Worm (Caenorhabditis elegans) whole organism, L3 larva: Measurements from ENCODE around the gene dhs-6.
A peak's percentile ranks its signal among the peaks of the same experiment; 100 is the strongest.

Source experiments
- ZK546.5 ChIP-seq: sonication (generic microtip); optimal IDR thresholded peaks from 2 replicates; lab custom pipeline; 2017; ENCODE audit warnings: missing biosample characterization, missing genetic modification characterization
- aly-2 ChIP-seq: fragments of 150-350 bp; optimal IDR thresholded peaks from 2 replicates; lab custom pipeline; 2014; ENCODE audit warnings: missing biosample characterization, missing genetic modification characterization
- ama-1 ChIP-seq: fragments of 150-350 bp; optimal IDR thresholded peaks from 2 replicates; lab custom pipeline; 2018
- ceh-16 ChIP-seq: sonication (generic microtip); optimal IDR thresholded peaks from 2 replicates; lab custom pipeline; 2017; ENCODE audit warnings: missing biosample characterization, missing genetic modification characterization
- ceh-28 ChIP-seq: fragments of 150-350 bp; optimal IDR thresholded peaks from 2 replicates; lab custom pipeline; 2014; ENCODE audit warnings: missing biosample characterization, missing genetic modification reagents, missing genetic modification characterization
- ceh-9 ChIP-seq: sonication (generic microtip); optimal IDR thresholded peaks from 2 replicates; lab custom pipeline; 2018; ENCODE audit warnings: missing biosample characterization, missing genetic modification characterization
- daf-12 ChIP-seq: fragments of 150-350 bp; optimal IDR thresholded peaks from 2 replicates; lab custom pipeline; 2014; ENCODE audit warnings: missing biosample characterization, missing genetic modification reagents, missing genetic modification characterization
- egl-27 ChIP-seq: sonication (generic microtip); optimal IDR thresholded peaks from 4 replicates; lab custom pipeline; 2017; ENCODE audit warnings: missing biosample characterization, missing genetic modification reagents, missing genetic modification characterization
- egl-5 ChIP-seq: fragments of 150-350 bp; optimal IDR thresholded peaks from 2 replicates; lab custom pipeline; 2017; ENCODE audit warnings: missing biosample characterization, missing genetic modification reagents, missing genetic modification characterization, inconsistent platforms
- elt-1 ChIP-seq: fragments of 150-350 bp; optimal IDR thresholded peaks from 2 replicates; lab custom pipeline; 2014; ENCODE audit warnings: missing biosample characterization, missing genetic modification characterization
- elt-2 ChIP-seq: sonication (generic microtip); optimal IDR thresholded peaks from 2 replicates; lab custom pipeline; 2016; ENCODE audit warnings: missing genetic modification reagents, mild to moderate bottlenecking, missing genetic modification characterization, missing compliant biosample characterization
- fkh-10 ChIP-seq: sonication (generic microtip); optimal IDR thresholded peaks from 2 replicates; lab custom pipeline; 2017; ENCODE audit warnings: missing biosample characterization, missing genetic modification reagents, missing genetic modification characterization
- fkh-2 ChIP-seq: fragments of 150-350 bp; optimal IDR thresholded peaks from 2 replicates; lab custom pipeline; 2014; ENCODE audit warnings: missing biosample characterization, missing genetic modification reagents, missing genetic modification characterization
- hmg-11 ChIP-seq: sonication (generic microtip); optimal IDR thresholded peaks from 2 replicates; lab custom pipeline; 2016; ENCODE audit warnings: missing genetic modification characterization, missing compliant biosample characterization
- jun-1 ChIP-seq: fragments of 150-350 bp; optimal IDR thresholded peaks from 2 replicates; lab custom pipeline; 2014; ENCODE audit warnings: missing biosample characterization, missing genetic modification reagents, missing genetic modification characterization
- lin-15B ChIP-seq: fragments of 150-350 bp; optimal IDR thresholded peaks from 2 replicates; lab custom pipeline; 2014; ENCODE audit warnings: missing biosample characterization, missing genetic modification characterization
- lin-39 ChIP-seq: fragments of 150-350 bp; optimal IDR thresholded peaks from 2 replicates; lab custom pipeline; 2018; ENCODE audit warnings: missing biosample characterization, missing genetic modification reagents, missing genetic modification characterization
- lsy-12 ChIP-seq: sonication (generic microtip); optimal IDR thresholded peaks from 2 replicates; lab custom pipeline; 2016; ENCODE audit warnings: mild to moderate bottlenecking, missing genetic modification characterization, missing compliant biosample characterization
- mdl-1 ChIP-seq: fragments of 150-350 bp; optimal IDR thresholded peaks from 2 replicates; lab custom pipeline; 2014; ENCODE audit warnings: missing biosample characterization, missing genetic modification characterization
- nfya-1 ChIP-seq: sonication (generic microtip); optimal IDR thresholded peaks from 2 replicates; lab custom pipeline; 2017; ENCODE audit warnings: missing genetic modification characterization, mild to moderate bottlenecking, missing compliant biosample characterization, antibody characterized with exemption, moderate library complexity; ENCODE audit not compliant: insufficient read depth
- nhr-11 ChIP-seq: fragments of 150-350 bp; optimal IDR thresholded peaks from 2 replicates; lab custom pipeline; 2014; ENCODE audit warnings: missing biosample characterization, missing genetic modification characterization
- nhr-12 ChIP-seq: fragments of 150-350 bp; optimal IDR thresholded peaks from 2 replicates; lab custom pipeline; 2014; ENCODE audit warnings: missing biosample characterization, missing genetic modification characterization
- nhr-23 ChIP-seq: fragments of 150-350 bp; optimal IDR thresholded peaks from 2 replicates; lab custom pipeline; 2014; ENCODE audit warnings: missing biosample characterization, missing genetic modification reagents, missing genetic modification characterization
- nhr-25 ChIP-seq: sonication (generic microtip); optimal IDR thresholded peaks from 2 replicates; lab custom pipeline; 2017; ENCODE audit warnings: missing biosample characterization, missing genetic modification characterization
- nhr-28 ChIP-seq: fragments of 150-350 bp; optimal IDR thresholded peaks from 2 replicates; lab custom pipeline; 2014; ENCODE audit warnings: missing biosample characterization, missing genetic modification characterization
- nhr-43 ChIP-seq: sonication (generic microtip); optimal IDR thresholded peaks from 2 replicates; lab custom pipeline; 2016; ENCODE audit warnings: mild to moderate bottlenecking, missing genetic modification characterization, missing compliant biosample characterization; ENCODE audit not compliant: poor library complexity, severe bottlenecking
- nhr-67 ChIP-seq: fragments of 150-350 bp; optimal IDR thresholded peaks from 2 replicates; lab custom pipeline; 2014; ENCODE audit warnings: missing biosample characterization, missing genetic modification characterization
- pha-4 ChIP-seq: fragments of 150-350 bp; optimal IDR thresholded peaks from 2 replicates; lab custom pipeline; 2014; ENCODE audit warnings: missing biosample characterization, missing genetic modification reagents, missing genetic modification characterization
- pqm-1 ChIP-seq: fragments of 150-350 bp; optimal IDR thresholded peaks from 2 replicates; lab custom pipeline; 2017; ENCODE audit warnings: missing biosample characterization, missing genetic modification characterization, inconsistent platforms
- sea-2 ChIP-seq: fragments of 150-350 bp; sonication (generic microtip); optimal IDR thresholded peaks from 4 replicates; lab custom pipeline; 2014; ENCODE audit warnings: missing biosample characterization, missing genetic modification reagents, missing genetic modification characterization
- skn-1 ChIP-seq: fragments of 150-350 bp; optimal IDR thresholded peaks from 2 replicates; lab custom pipeline; 2014; ENCODE audit warnings: missing biosample characterization, missing genetic modification characterization
- snpc-4 ChIP-seq: fragments of 150-350 bp; optimal IDR thresholded peaks from 2 replicates; lab custom pipeline; 2014; ENCODE audit warnings: missing biosample characterization, missing genetic modification characterization
- tbx-2 ChIP-seq: sonication (generic microtip); optimal IDR thresholded peaks from 2 replicates; lab custom pipeline; 2016; ENCODE audit warnings: mild to moderate bottlenecking, missing genetic modification characterization, missing compliant biosample characterization
- unc-39 ChIP-seq: sonication (generic microtip); optimal IDR thresholded peaks from 4 replicates; lab custom pipeline; 2017; ENCODE audit warnings: missing biosample characterization, missing genetic modification characterization
- unc-62 ChIP-seq: fragments of 150-350 bp; sonication (generic microtip); optimal IDR thresholded peaks from 4 replicates; lab custom pipeline; 2014; ENCODE audit warnings: missing biosample characterization, missing genetic modification reagents, missing genetic modification characterization
- zag-1 ChIP-seq: fragments of 150-350 bp; optimal IDR thresholded peaks from 2 replicates; lab custom pipeline; 2014; ENCODE audit warnings: missing biosample characterization, missing genetic modification characterization
- ztf-11 ChIP-seq: fragments of 150-350 bp; optimal IDR thresholded peaks from 2 replicates; lab custom pipeline; 2014; ENCODE audit warnings: missing biosample characterization, missing genetic modification characterization
- ztf-4 ChIP-seq: fragments of 150-350 bp; optimal IDR thresholded peaks from 2 replicates; lab custom pipeline; 2014; ENCODE audit warnings: missing biosample characterization, missing genetic modification characterization

The dhs-6 gene

DNA sequence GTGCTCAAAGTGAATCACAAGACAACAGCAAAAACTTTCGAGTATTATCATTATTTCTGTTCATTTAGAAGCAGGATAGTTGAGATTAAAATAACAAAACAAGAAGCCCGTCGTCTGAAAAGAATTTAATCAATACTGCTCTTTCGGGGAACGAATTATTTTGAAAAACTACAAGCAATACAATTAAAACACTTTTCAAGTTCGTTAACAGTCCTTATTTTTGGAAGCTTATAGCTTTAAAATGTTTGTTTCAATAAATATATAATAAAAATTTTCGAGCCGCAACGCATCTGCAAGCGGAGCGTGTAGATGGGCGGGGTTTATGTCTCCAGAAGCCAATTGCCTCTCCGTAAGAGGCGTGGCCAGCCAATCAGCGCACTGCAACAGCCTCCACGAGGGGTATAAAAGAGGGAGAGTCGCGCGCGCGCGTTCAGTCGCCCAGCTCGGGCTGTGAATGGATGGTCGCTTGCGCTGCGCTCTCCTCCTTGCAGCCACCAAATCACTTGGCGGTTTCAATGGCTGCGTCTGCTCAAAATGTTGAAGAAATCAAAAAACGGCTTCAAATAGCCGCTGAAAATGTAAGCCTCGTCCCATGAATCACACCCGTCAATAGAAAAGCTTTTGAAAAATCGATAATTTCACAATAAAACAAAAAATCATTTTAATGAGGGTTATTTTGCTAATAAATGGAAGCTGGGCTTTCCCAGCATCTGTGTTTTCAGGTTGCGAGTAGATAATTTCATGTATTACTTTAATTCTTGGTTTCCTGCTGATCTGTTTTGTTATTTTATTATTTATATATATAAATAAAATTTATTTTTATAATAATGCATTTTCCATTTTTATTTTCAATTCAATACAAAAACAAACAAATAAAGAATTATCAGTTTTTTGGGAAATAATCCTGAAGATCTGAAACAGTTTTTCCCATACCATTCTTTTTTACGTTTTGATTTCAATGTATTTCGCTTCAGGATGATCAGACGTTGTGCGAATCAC, 41.9 kb upstream of the dhs-6 start, which contains the start of the genes ift-43 and mdt-26:
Gene ift-43, minus strand, starts transcription at position 51 of the 999 bp plus-strand sequence.
Gene mdt-26, plus strand, starts transcription at position 446 of the 999 bp plus-strand sequence.
- peak; percentile 80 for TF ChIP-seq nhr-25 (tag; lab: Kevin White, UChicago)
- peak; percentile 65 for TF ChIP-seq elt-2
- TF ChIP-seq sea-2 = no peak
- peak; percentile 73 for TF ChIP-seq pha-4 (tag; lab: Kevin White, UChicago)
- no peak for TF ChIP-seq ZK546.5 (tag; lab: Kevin White, UChicago)
- TF ChIP-seq nfya-1 (tag; lab: Kevin White, UChicago) = peak; percentile 100
- TF ChIP-seq daf-12 = no peak
- TF ChIP-seq ceh-9 (tag; lab: Kevin White, UChicago) = no peak
- peak; percentile 98 for TF ChIP-seq lin-39
- peak; percentile 2 for TF ChIP-seq pqm-1
- peak; percentile 46 for TF ChIP-seq mdl-1
- peak; percentile 74 for TF ChIP-seq lsy-12
- peak; percentile 49 for TF ChIP-seq snpc-4 (tag; lab: Kevin White, UChicago)
- TF ChIP-seq nhr-43 (tag; lab: Kevin White, UChicago) = peak; percentile 78
- peak; percentile 56 for TF ChIP-seq ztf-4
- peak; percentile 83 for TF ChIP-seq ceh-28
- TF ChIP-seq unc-62 (GFP tag; lab: Kevin White, UChicago) = peak; percentile 10
- peak; percentile 98 for TF ChIP-seq hmg-11 (tag; lab: Kevin White, UChicago)
- TF ChIP-seq egl-27 (tag; lab: Kevin White, UChicago) = no peak
- TF ChIP-seq jun-1 (tag; lab: Kevin White, UChicago) = peak; percentile 36
- peak; percentile 80 for TF ChIP-seq lin-15B (tag; lab: Kevin White, UChicago)
- TF ChIP-seq nhr-23 (tag; lab: Kevin White, UChicago) = peak; percentile 49
- peak; percentile 60 for TF ChIP-seq egl-5
- TF ChIP-seq tbx-2 (tag; lab: Kevin White, UChicago) = peak; percentile 67
- TF ChIP-seq aly-2 (tag; lab: Kevin White, UChicago) = peak; percentile 76
- peak; percentile 19 for TF ChIP-seq fkh-10 (GFP tag; lab: Kevin White, UChicago)
- TF ChIP-seq nhr-11 (tag; lab: Kevin White, UChicago) = no peak
- TF ChIP-seq ama-1 (lab: Kevin White, UChicago) = peak; percentile 100
- TF ChIP-seq skn-1 (tag; lab: Kevin White, UChicago) = no peak
- no peak for TF ChIP-seq ceh-16 (tag; lab: Kevin White, UChicago)

DNA sequence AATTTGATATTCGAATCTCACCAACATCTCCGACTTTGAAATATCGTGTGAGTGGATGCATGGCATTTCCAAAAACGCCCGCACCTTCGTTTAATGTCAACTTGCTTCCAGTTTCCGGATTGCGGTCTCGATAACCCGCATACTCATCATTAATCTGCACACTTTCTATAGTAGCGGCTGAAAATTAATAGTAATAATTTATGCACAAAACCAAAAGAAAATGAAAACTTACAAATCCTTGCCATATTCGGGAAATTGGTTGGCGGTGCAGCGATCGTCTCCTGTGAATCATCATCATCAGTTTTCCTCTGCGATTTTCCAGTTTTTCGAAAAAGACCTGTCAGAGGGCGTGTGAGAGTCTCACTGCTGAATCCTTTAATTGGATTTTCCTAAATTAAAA, 41.0 kb upstream of the dhs-6 start:
- TF ChIP-seq ztf-11 (no peak), jun-1 (tag; lab: Kevin White, UChicago) (no peak), ama-1 (lab: Kevin White, UChicago) (no peak), nhr-67 (tag; lab: Kevin White, UChicago) (no peak), sea-2 (no peak), daf-12 (no peak), ceh-28 (no peak), ZK546.5 (tag; lab: Kevin White, UChicago) (no peak), nhr-23 (tag; lab: Kevin White, UChicago) (no peak), nhr-28 (tag; lab: Kevin White, UChicago) (no peak), unc-39 (tag; lab: Kevin White, UChicago) (no peak), lsy-12 (no peak)

DNA sequence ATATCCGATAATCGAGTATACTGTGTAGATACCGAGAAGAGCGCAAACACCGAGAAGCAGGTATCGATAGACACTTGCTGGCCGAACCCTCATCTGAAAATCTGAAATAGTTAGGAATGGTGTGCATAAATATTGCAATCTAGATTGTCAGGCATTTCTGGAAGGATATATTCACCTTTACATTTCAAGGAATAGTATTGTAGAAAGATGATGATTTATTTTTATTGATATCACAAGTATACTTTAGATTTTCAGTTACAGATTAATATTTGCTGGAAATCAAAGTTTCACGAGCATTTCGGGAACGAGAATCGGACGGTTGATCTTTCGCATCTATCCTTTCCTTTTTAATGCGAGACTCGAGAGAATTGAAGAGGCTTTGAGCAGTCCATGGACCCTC, 40.6 kb upstream of the dhs-6 start, which contains the start of gene fut-3:
Gene fut-3, minus strand, starts transcription at position 101 of the 400 bp plus-strand sequence.
- TF ChIP-seq ZK546.5 (tag; lab: Kevin White, UChicago) (no peak), ztf-11 (no peak), sea-2 (no peak), nhr-67 (tag; lab: Kevin White, UChicago) (no peak), nhr-12 (tag; lab: Kevin White, UChicago) (no peak), nhr-11 (tag; lab: Kevin White, UChicago) (no peak), daf-12 (no peak), zag-1 (tag; lab: Kevin White, UChicago) (no peak), elt-1 (tag; lab: Kevin White, UChicago) (no peak), pha-4 (tag; lab: Kevin White, UChicago) (no peak), fkh-2 (tag; lab: Kevin White, UChicago) (no peak), skn-1 (tag; lab: Kevin White, UChicago) (no peak)
